Worm (Caenorhabditis elegans) whole organism, L4 larva: Measurements from ENCODE around the gene mvb-12.

ENCODE experiments used
- ceh-82 ChIP-seq: sonication (generic microtip); optimal IDR thresholded peaks from 2 replicates; lab custom pipeline; 2017; ENCODE audit warnings: missing biosample characterization, missing genetic modification characterization
- daf-12 ChIP-seq: fragments of 150-350 bp; optimal IDR thresholded peaks from 2 replicates; lab custom pipeline; 2014; ENCODE audit warnings: missing biosample characterization, missing genetic modification reagents, missing genetic modification characterization
- pqm-1 ChIP-seq: sonication (generic microtip); optimal IDR thresholded peaks from 2 replicates; lab custom pipeline; 2017; ENCODE audit warnings: missing biosample characterization, missing genetic modification characterization
- snpc-4 ChIP-seq: fragments of 150-350 bp; optimal IDR thresholded peaks from 2 replicates; lab custom pipeline; 2014; ENCODE audit warnings: missing biosample characterization, missing genetic modification characterization

DNA sequence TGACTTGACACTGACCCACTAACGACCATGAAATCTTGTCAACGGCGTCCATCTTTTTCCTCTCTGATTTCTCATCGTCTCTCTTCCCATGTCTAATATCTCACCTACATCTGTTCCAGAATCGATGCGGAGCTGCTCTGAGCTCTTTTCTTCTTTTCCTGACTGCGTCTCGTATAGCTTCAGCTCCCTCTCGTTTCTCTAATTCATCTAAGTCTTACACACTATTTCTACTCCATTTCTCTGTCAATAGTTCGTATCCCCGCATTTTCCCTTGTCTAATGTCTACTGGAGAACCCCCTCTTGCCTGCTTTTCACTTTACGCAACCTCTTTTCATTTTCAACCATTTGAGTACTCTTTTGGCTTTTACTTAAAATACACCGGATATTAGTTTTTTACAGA is 12.5 kb upstream of the mvb-12 start, which contains the start of gene ric-3:
- no peak for TF ChIP-seq ceh-82 (tag; lab: Kevin White, UChicago)
- TF ChIP-seq snpc-4, result no peak
- no peak for TF ChIP-seq pqm-1
- no peak for TF ChIP-seq daf-12 (tag; lab: Kevin White, UChicago)
